Worm (Caenorhabditis elegans): ENCODE data around the gene C03E10.3.

Gene C03E10.3

ce11 chrV:11314025-11314880 is 28.0 kb downstream of the C03E10.3 start (continued):
- TF ChIP-seq fos-1 (tag; optimal IDR thresholded peaks at IDR 0.05): peak; percentile 60
- no peak for TF ChIP-seq mab-9 (GFP tag; IDR thresholded peaks at IDR 0.05)
- TF ChIP-seq zip-4 (GFP tag; optimal IDR thresholded peaks at IDR 0.05): peak; percentile 51
- peak; percentile 52 for TF ChIP-seq sup-37 (GFP tag; optimal IDR thresholded peaks at IDR 0.05)
- peak; percentile 3 for TF ChIP-seq F16B12.6 (tag; optimal IDR thresholded peaks at IDR 0.05)
- no peak for TF ChIP-seq ces-1 (GFP tag; optimal IDR thresholded peaks at IDR 0.05)
- peak; percentile 83 for TF ChIP-seq nhr-20 (tag; optimal IDR thresholded peaks at IDR 0.05)
- peak; percentile 5 for TF ChIP-seq hpl-2 (GFP tag; optimal IDR thresholded peaks at IDR 0.05)
- TF ChIP-seq ama-1 (optimal IDR thresholded peaks at IDR 0.05): no peak
- no peak for TF ChIP-seq nhr-237 (tag; optimal IDR thresholded peaks at IDR 0.05)
- TF ChIP-seq nhr-11 (tag; optimal IDR thresholded peaks at IDR 0.05): no peak
- peak; percentile 66 for TF ChIP-seq elt-2 (tag; optimal IDR thresholded peaks at IDR 0.05)
- TF ChIP-seq nhr-90 (tag; optimal IDR thresholded peaks at IDR 0.05; ENCODE audit: poor library complexity): peak; percentile 84
- TF ChIP-seq ztf-4 (tag; optimal IDR thresholded peaks at IDR 0.05): peak; percentile 8
- TF ChIP-seq skn-1 (tag; optimal IDR thresholded peaks at IDR 0.05): peak; percentile 66
- TF ChIP-seq pag-3 (tag; optimal IDR thresholded peaks at IDR 0.05; ENCODE audit: borderline replicate concordance, insufficient read depth): no peak
- peak; percentile 57 for TF ChIP-seq irx-1 (tag; optimal IDR thresholded peaks at IDR 0.05)
- no peak for TF ChIP-seq ceh-63 (GFP tag; optimal IDR thresholded peaks at IDR 0.05)
- TF ChIP-seq efl-1 (optimal IDR thresholded peaks at IDR 0.05): peak; percentile 50 to 63
- peak; percentile 41 to 94 for TF ChIP-seq efl-1 (GFP tag; optimal IDR thresholded peaks at IDR 0.05 in 1 of 2)
- no peak for TF ChIP-seq Y116A8C.19 (tag; optimal IDR thresholded peaks at IDR 0.05; ENCODE audit: borderline replicate concordance)
- TF ChIP-seq elt-3 (tag; optimal IDR thresholded peaks at IDR 0.05): peak in 2 of 6 experiments; percentile 77 to 82
- TF ChIP-seq rnt-1 (tag; optimal IDR thresholded peaks at IDR 0.05): peak; percentile 82
- TF ChIP-seq snpc-4 (tag; optimal IDR thresholded peaks at IDR 0.05): peak; percentile 70
- no peak for TF ChIP-seq unc-62 (GFP tag; optimal IDR thresholded peaks at IDR 0.05)
- TF ChIP-seq ceh-90 (tag; optimal IDR thresholded peaks at IDR 0.05): no peak
- peak; percentile 75 to 86 (median 79) for TF ChIP-seq ceh-82 (tag; optimal IDR thresholded peaks at IDR 0.05)
- peak; percentile 75 for TF ChIP-seq nhr-47 (tag; optimal IDR thresholded peaks at IDR 0.05)
- TF ChIP-seq C16A3.4 (tag; optimal IDR thresholded peaks at IDR 0.05): peak; percentile 81
- peak; percentile 16 to 52 (median 33) for TF ChIP-seq dpl-1 (GFP tag; optimal IDR thresholded peaks at IDR 0.05)
- no peak for TF ChIP-seq nhr-76 (tag; optimal IDR thresholded peaks at IDR 0.05)
- TF ChIP-seq zag-1 (tag; optimal IDR thresholded peaks at IDR 0.05): no peak
- peak; percentile 9 for TF ChIP-seq egl-13 (tag; optimal IDR thresholded peaks at IDR 0.05)
- no peak for TF ChIP-seq egl-27 (tag; optimal IDR thresholded peaks at IDR 0.05)
- peak; percentile 68 for TF ChIP-seq lin-14 (GFP tag; optimal IDR thresholded peaks at IDR 0.05)
- TF ChIP-seq mef-2 (tag; optimal IDR thresholded peaks at IDR 0.05): no peak
- peak; percentile 69 for TF ChIP-seq swsn-7 (tag; optimal IDR thresholded peaks at IDR 0.05)
- TF ChIP-seq isw-1 (GFP tag; IDR thresholded peaks at IDR 0.05): no peak
- TF ChIP-seq aha-1 (tag; optimal IDR thresholded peaks at IDR 0.05): no peak
- TF ChIP-seq ztf-11 (tag; optimal IDR thresholded peaks at IDR 0.05): peak in 1 of 2 experiments; percentile 80
- no peak for TF ChIP-seq ets-5 (GFP tag; IDR thresholded peaks at IDR 0.05)
- no peak for TF ChIP-seq fkh-8 (tag; optimal IDR thresholded peaks at IDR 0.05)
- TF ChIP-seq efl-3 (GFP tag; optimal IDR thresholded peaks at IDR 0.05): peak; percentile 64
- TF ChIP-seq mep-1 (tag; optimal IDR thresholded peaks at IDR 0.05): peak; percentile 82
- TF ChIP-seq blmp-1 (tag; optimal IDR thresholded peaks at IDR 0.05): peak; percentile 67
- TF ChIP-seq C04F5.9 (tag; optimal IDR thresholded peaks at IDR 0.05): no peak
- no peak for TF ChIP-seq tlp-1 (tag; optimal IDR thresholded peaks at IDR 0.05)
- peak; percentile 7 for TF ChIP-seq fkh-10 (GFP tag; optimal IDR thresholded peaks at IDR 0.05)
- peak; percentile 80 for TF ChIP-seq nhr-71 (tag; optimal IDR thresholded peaks at IDR 0.05)
- peak; percentile 82 for TF ChIP-seq jun-1 (tag; optimal IDR thresholded peaks at IDR 0.05)
- TF ChIP-seq unc-98 (GFP tag; IDR thresholded peaks at IDR 0.05): no peak
